Worm (Caenorhabditis elegans) whole organism, L4/young adult: ENCODE measurements around the gene C05D12.5.

Experiments used
- W03F9.2 ChIP-seq: fragments of 150-350 bp; optimal IDR thresholded peaks from 2 replicates; lab custom pipeline; 2014; ENCODE audit warnings: missing biosample characterization, missing genetic modification characterization
- dao-5 ChIP-seq: sonication (generic microtip); optimal IDR thresholded peaks from 2 replicates; lab custom pipeline; 2016; ENCODE audit warnings: missing genotype, missing genetic modification characterization, moderate library complexity, missing compliant biosample characterization
- him-1 ChIP-seq: sonication (generic microtip); optimal IDR thresholded peaks from 2 replicates; lab custom pipeline; 2016; ENCODE audit warnings: missing genotype, missing genetic modification reagents, missing genetic modification characterization, missing compliant biosample characterization

- TF ChIP-seq him-1 (tag; lab: Kevin White, UChicago) (peak; percentile 64), W03F9.2 (peak; percentile 96), dao-5 (peak; percentile 39)
Observed at ce11 chrII:11453025-11453424, 19.0 kb downstream of the C05D12.5 start, which contains the start of gene rsp-1.
